Worm (Caenorhabditis elegans) whole organism, L2 larva: ENCODE results near the gene Y39A1A.24.

Source experiments
- aly-2 ChIP-seq: fragments of 150-350 bp; optimal IDR thresholded peaks from 2 replicates; lab custom pipeline; 2014; ENCODE audit warnings: missing biosample characterization, missing genetic modification characterization
- crh-2 ChIP-seq: sonication (generic microtip); optimal IDR thresholded peaks from 2 replicates; lab custom pipeline; 2017; ENCODE audit warnings: missing biosample characterization, missing genetic modification characterization
- elt-1 ChIP-seq: fragments of 150-350 bp; optimal IDR thresholded peaks from 2 replicates; lab custom pipeline; 2014; ENCODE audit warnings: missing biosample characterization, missing genetic modification characterization
- elt-3 ChIP-seq: sonication (generic microtip); optimal IDR thresholded peaks from 2 replicates; lab custom pipeline; 2017; ENCODE audit warnings: missing biosample characterization, missing genetic modification characterization
- lin-11 ChIP-seq: fragments of 150-350 bp; sonication (generic microtip); optimal IDR thresholded peaks from 2 replicates; lab custom pipeline; 2014; ENCODE audit warnings: missing biosample characterization, missing genetic modification characterization, inconsistent platforms, mixed read lengths
- nhr-12 ChIP-seq: fragments of 150-350 bp; optimal IDR thresholded peaks from 2 replicates; lab custom pipeline; 2014; ENCODE audit warnings: missing biosample characterization, missing genetic modification characterization
- unc-39 ChIP-seq: fragments of 150-350 bp; optimal IDR thresholded peaks from 2 replicates; lab custom pipeline; 2014; ENCODE audit warnings: missing biosample characterization, missing genetic modification characterization

DNA sequence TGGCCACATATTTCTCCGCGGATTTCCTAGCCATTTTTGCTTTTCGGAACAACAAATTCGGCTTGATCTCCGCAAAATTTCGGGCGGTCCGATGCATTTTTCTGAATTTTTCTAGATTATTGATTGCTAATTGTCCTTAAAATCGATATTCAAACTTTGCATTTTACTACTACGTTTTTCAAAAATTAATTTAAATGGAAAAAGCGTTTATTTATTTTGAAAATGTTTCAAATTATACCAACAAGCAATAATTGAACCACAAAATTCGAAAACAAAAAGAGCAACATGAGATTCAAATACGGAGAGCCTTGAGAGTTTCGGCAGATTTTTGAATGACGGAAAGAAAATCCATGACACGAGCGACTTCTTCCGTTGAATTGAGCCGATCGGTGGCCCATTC is 17.4 kb upstream of the Y39A1A.24 start, which contains the start of gene Y45F3A.9:
- TF ChIP-seq aly-2 (tag; lab: Kevin White, UChicago) = no peak
- TF ChIP-seq elt-3 (tag; lab: Kevin White, UChicago) = no peak
- TF ChIP-seq nhr-12 (tag; lab: Kevin White, UChicago) = no peak
- TF ChIP-seq elt-1 = no peak
- no peak for TF ChIP-seq crh-2
- TF ChIP-seq unc-39 (tag; lab: Kevin White, UChicago) = no peak
- TF ChIP-seq lin-11 = no peak
